Worm (Caenorhabditis elegans) whole organism, young adult: ENCODE data around the gene rmif-2.

Source experiments
- C06A6.2 ChIP-seq: fragments of 200-800 bp; sonication (Bioruptor generic); conservative IDR thresholded peaks from 2 replicates; pipeline ENCODE4 v1.3.6; 2022; ENCODE audit warnings: missing genetic modification characterization, missing compliant biosample characterization
- C17E4.6 ChIP-seq: fragments of 200-800 bp; sonication (Bioruptor generic); IDR thresholded peaks from 2 replicates; pipeline ENCODE4 v1.3.6; 2022; ENCODE audit warnings: missing genetic modification reagents, missing genetic modification characterization, missing compliant biosample characterization
- D2030.7 ChIP-seq: fragments of 200-800 bp; sonication (Bioruptor generic); IDR thresholded peaks from 2 replicates; pipeline ENCODE4 v1.3.6; 2022; ENCODE audit warnings: missing genetic modification reagents, missing genetic modification characterization, missing compliant biosample characterization
- F10E7.11 ChIP-seq: sonication (generic microtip); optimal IDR thresholded peaks from 2 replicates; lab custom pipeline; 2017; ENCODE audit warnings: mild to moderate bottlenecking, missing genetic modification characterization, moderate library complexity, missing compliant biosample characterization
- F22D6.2 ChIP-seq: sonication (generic microtip); optimal IDR thresholded peaks from 2 replicates; lab custom pipeline; 2016; ENCODE audit warnings: mild to moderate bottlenecking, missing genetic modification characterization, missing compliant biosample characterization
- F57A8.1 ChIP-seq: fragments of 200-800 bp; sonication (Bioruptor generic); optimal IDR thresholded peaks from 2 replicates; lab custom pipeline; 2018; ENCODE audit warnings: mild to moderate bottlenecking, missing genetic modification characterization, moderate library complexity, missing compliant biosample characterization
- K12H6.12 ChIP-seq: fragments of 200-800 bp; sonication (Bioruptor generic); optimal IDR thresholded peaks from 2 replicates; lab custom pipeline; 2018; ENCODE audit warnings: mild to moderate bottlenecking, missing genetic modification characterization, missing compliant biosample characterization
- T07F8.4 ChIP-seq: sonication (generic microtip); optimal IDR thresholded peaks from 2 replicates; lab custom pipeline; 2016; ENCODE audit warnings: mild to moderate bottlenecking, missing genetic modification characterization, moderate library complexity, missing compliant biosample characterization
- Y53G8AR.9 ChIP-seq: fragments of 200-800 bp; sonication (Bioruptor generic); conservative IDR thresholded peaks from 2 replicates; pipeline ENCODE4 v1.3.6; 2022; ENCODE audit warnings: missing genetic modification reagents, missing genetic modification characterization, missing compliant biosample characterization
- aptf-3 ChIP-seq: fragments of 200-800 bp; sonication (Bioruptor generic); IDR thresholded peaks from 2 replicates; pipeline ENCODE4 v1.3.6; 2022; ENCODE audit warnings: missing genetic modification characterization, missing compliant biosample characterization
- atf-7 ChIP-seq: sonication (generic microtip); optimal IDR thresholded peaks from 2 replicates; lab custom pipeline; 2017; ENCODE audit warnings: mild to moderate bottlenecking, missing genetic modification characterization, missing compliant biosample characterization
- attf-3 ChIP-seq: fragments of 200-800 bp; sonication (Bioruptor generic); conservative IDR thresholded peaks from 2 replicates; pipeline ENCODE4 v1.3.6; 2022; ENCODE audit warnings: missing genetic modification reagents, missing genetic modification characterization, missing compliant biosample characterization
- attf-5 ChIP-seq: fragments of 200-800 bp; sonication (Bioruptor generic); optimal IDR thresholded peaks from 2 replicates; lab custom pipeline; 2018; ENCODE audit warnings: mild to moderate bottlenecking, missing genetic modification characterization, missing compliant biosample characterization
- attf-6 ChIP-seq: fragments of 200-800 bp; sonication (Bioruptor generic); IDR thresholded peaks from 2 replicates; pipeline ENCODE4 v1.3.6; 2022; ENCODE audit warnings: missing genetic modification reagents, missing genetic modification characterization, missing compliant biosample characterization
- ccch-3 ChIP-seq: fragments of 200-800 bp; sonication (Bioruptor generic); optimal IDR thresholded peaks from 2 replicates; lab custom pipeline; 2018; ENCODE audit warnings: mild to moderate bottlenecking, missing genetic modification characterization, missing compliant biosample characterization
- ceh-40 ChIP-seq: fragments of 200-800 bp; sonication (Bioruptor generic); IDR thresholded peaks from 2 replicates; pipeline ENCODE4 v1.3.6; 2022; ENCODE audit warnings: missing genetic modification characterization, missing compliant biosample characterization
- chd-7 ChIP-seq: sonication (generic microtip); optimal IDR thresholded peaks from 2 replicates; lab custom pipeline; 2016; ENCODE audit warnings: mild to moderate bottlenecking, missing genetic modification characterization, moderate library complexity, missing compliant biosample characterization
- dox-1 ChIP-seq: fragments of 200-800 bp; sonication (Bioruptor generic); IDR thresholded peaks from 2 replicates; pipeline ENCODE4 v1.3.6; 2022; ENCODE audit warnings: missing genetic modification reagents, missing genetic modification characterization, missing compliant biosample characterization
- egl-18 ChIP-seq: fragments of 200-800 bp; sonication (Bioruptor generic); IDR thresholded peaks from 2 replicates; pipeline ENCODE4 v1.3.6; 2022; ENCODE audit warnings: missing genetic modification reagents, missing genetic modification characterization, missing compliant biosample characterization
- egl-44 ChIP-seq: fragments of 200-800 bp; sonication (Bioruptor generic); IDR thresholded peaks from 2 replicates; pipeline ENCODE4 v1.3.6; 2022; ENCODE audit warnings: missing genetic modification reagents, missing genetic modification characterization, missing compliant biosample characterization
- egrh-3 ChIP-seq: fragments of 200-800 bp; sonication (Bioruptor generic); IDR thresholded peaks from 2 replicates; pipeline ENCODE4 v1.3.6; 2022; ENCODE audit warnings: missing genetic modification reagents, missing genetic modification characterization, missing compliant biosample characterization
- ekl-4 ChIP-seq: fragments of 200-800 bp; sonication (Bioruptor generic); IDR thresholded peaks from 2 replicates; pipeline ENCODE4 v1.3.6; 2022; ENCODE audit warnings: missing genetic modification reagents, missing genetic modification characterization, missing compliant biosample characterization
- ets-4 ChIP-seq: fragments of 200-800 bp; sonication (Bioruptor generic); optimal IDR thresholded peaks from 2 replicates; lab custom pipeline; 2018; ENCODE audit warnings: mild to moderate bottlenecking, missing genetic modification characterization, missing compliant biosample characterization
- him-1 ChIP-seq: sonication (generic microtip); optimal IDR thresholded peaks from 2 replicates; lab custom pipeline; 2016; ENCODE audit warnings: missing genotype, missing genetic modification reagents, missing genetic modification characterization, missing compliant biosample characterization
- lin-26 ChIP-seq: fragments of 200-800 bp; sonication (Bioruptor generic); IDR thresholded peaks from 2 replicates; pipeline ENCODE4 v1.3.6; 2022; ENCODE audit warnings: missing genetic modification reagents, missing genetic modification characterization, missing compliant biosample characterization
- lin-35 ChIP-seq, 3 experiments: fragments of 150-350 bp in 2 of 3; sonication (generic microtip) in 1 of 3; optimal IDR thresholded peaks; 2 replicates each; lab custom pipeline; 2014 to 2018; ENCODE audit warnings: missing biosample characterization in 3 of 3, missing genetic modification characterization in 3 of 3, missing genetic modification reagents in 3 of 3
- lin-40 ChIP-seq: sonication (generic microtip); optimal IDR thresholded peaks from 2 replicates; lab custom pipeline; 2016; ENCODE audit warnings: missing genetic modification characterization, mild to moderate bottlenecking, missing compliant biosample characterization, missing genotype, missing genetic modification reagents
- lin-54 ChIP-seq: fragments of 200-800 bp; sonication (Bioruptor generic); optimal IDR thresholded peaks from 2 replicates; lab custom pipeline; 2018; ENCODE audit warnings: mild to moderate bottlenecking, missing genetic modification characterization, missing compliant biosample characterization
- lir-1 ChIP-seq: fragments of 200-800 bp; sonication (Bioruptor generic); conservative IDR thresholded peaks from 2 replicates; pipeline ENCODE4 v1.3.6; 2022; ENCODE audit warnings: missing genetic modification reagents, missing genetic modification characterization, missing compliant biosample characterization
- madf-6 ChIP-seq: fragments of 200-800 bp; sonication (Bioruptor generic); IDR thresholded peaks from 2 replicates; pipeline ENCODE4 v1.3.6; 2022; ENCODE audit warnings: missing genetic modification reagents, missing genetic modification characterization, missing compliant biosample characterization
- madf-8 ChIP-seq: fragments of 200-800 bp; sonication (Bioruptor generic); conservative IDR thresholded peaks from 2 replicates; pipeline ENCODE4 v1.3.6; 2022; ENCODE audit warnings: missing genetic modification reagents, missing genetic modification characterization, missing compliant biosample characterization
- mcd-1 ChIP-seq: fragments of 200-800 bp; sonication (Bioruptor generic); IDR thresholded peaks from 2 replicates; pipeline ENCODE4 v1.3.6; 2022; ENCODE audit warnings: missing genetic modification reagents, missing genetic modification characterization, missing compliant biosample characterization
- nfyb-1 ChIP-seq: fragments of 200-800 bp; sonication (Bioruptor generic); IDR thresholded peaks from 2 replicates; pipeline ENCODE4 v1.3.6; 2022; ENCODE audit warnings: missing genetic modification reagents, missing genetic modification characterization, missing compliant biosample characterization
- nhr-120 ChIP-seq: fragments of 200-800 bp; sonication (Bioruptor generic); IDR thresholded peaks from 2 replicates; pipeline ENCODE4 v1.3.6; 2022; ENCODE audit warnings: missing genetic modification characterization, missing compliant biosample characterization
- pbrm-1 ChIP-seq: fragments of 200-800 bp; sonication (Bioruptor generic); IDR thresholded peaks from 2 replicates; pipeline ENCODE4 v1.3.6; 2022; ENCODE audit warnings: missing genetic modification reagents, missing genetic modification characterization, missing compliant biosample characterization
- sea-2 ChIP-seq: fragments of 200-800 bp; sonication (Bioruptor generic); IDR thresholded peaks from 2 replicates; pipeline ENCODE4 v1.3.6; 2022; ENCODE audit warnings: missing genetic modification characterization, missing compliant biosample characterization
- snpc-3.4 ChIP-seq: sonication (generic microtip); optimal IDR thresholded peaks from 2 replicates; lab custom pipeline; 2017; ENCODE audit warnings: missing genetic modification characterization, mild to moderate bottlenecking, missing compliant biosample characterization, antibody characterized with exemption, moderate library complexity, missing genotype, missing genetic modification reagents
- xnd-1 ChIP-seq: sonication (generic microtip); optimal IDR thresholded peaks from 2 replicates; lab custom pipeline; 2016; ENCODE audit warnings: missing genotype, missing genetic modification reagents, missing genetic modification characterization, missing compliant biosample characterization
- zfh-2 ChIP-seq: fragments of 200-800 bp; sonication (Bioruptor generic); conservative IDR thresholded peaks from 2 replicates; pipeline ENCODE4 v1.3.6; 2022; ENCODE audit warnings: missing genetic modification reagents, missing genetic modification characterization, missing compliant biosample characterization
- ztf-28 ChIP-seq: fragments of 200-800 bp; sonication (Bioruptor generic); IDR thresholded peaks from 2 replicates; pipeline ENCODE4 v1.3.6; 2022; ENCODE audit warnings: missing genetic modification reagents, missing genetic modification characterization, missing compliant biosample characterization

Gene rmif-2

DNA sequence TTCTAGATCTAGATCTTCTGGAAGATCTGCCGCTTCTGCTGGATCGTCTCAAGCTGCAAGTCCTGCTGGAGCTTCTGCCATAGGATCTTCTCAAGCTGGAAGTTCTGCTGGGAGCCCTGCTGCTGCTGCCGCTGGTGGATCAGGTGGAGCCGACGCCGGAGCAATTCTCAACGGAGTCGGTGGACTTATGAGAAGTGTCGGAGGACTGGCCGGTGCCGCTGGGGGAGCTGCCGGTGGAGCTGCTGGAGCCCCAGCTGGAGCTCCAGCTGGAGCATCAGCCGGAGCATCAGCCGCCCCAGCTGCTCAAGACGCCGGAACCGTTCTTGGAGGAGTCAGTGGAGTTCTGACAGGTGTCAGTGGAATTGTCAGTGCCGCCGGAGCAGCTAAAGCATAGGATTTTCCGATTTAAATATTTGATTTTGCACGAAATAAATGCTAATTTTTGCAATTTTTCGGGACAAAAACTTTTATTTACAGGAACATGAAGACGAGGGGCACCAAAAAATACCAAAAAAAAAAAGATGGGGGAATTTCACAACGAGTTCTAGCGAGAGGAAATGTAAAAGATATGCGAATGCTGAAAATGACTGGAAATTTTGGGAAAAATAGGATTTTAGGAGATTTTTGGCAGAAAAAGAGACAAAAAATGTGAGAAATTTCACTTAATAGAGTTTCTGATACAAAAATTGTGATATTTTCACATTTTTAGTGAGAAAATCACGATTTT, 50.2 kb downstream of the rmif-2 start:
- TF ChIP-seq D2030.7, result no peak
- 0 out of 2 replicates have a peak, but pooled peaks have one; percentile 28 for TF ChIP-seq madf-6 (GFP tag; lab: Robert Waterston, UW)
- TF ChIP-seq ets-4 (GFP tag; lab: Kevin White, UChicago), result no peak
- no peak for TF ChIP-seq egl-18 (GFP tag; lab: Robert Waterston, UW)
- peak; percentile 96 for TF ChIP-seq zfh-2
- TF ChIP-seq nhr-120 (GFP tag; lab: Robert Waterston, UW), result no peak
- TF ChIP-seq mcd-1 (GFP tag; lab: Robert Waterston, UW), result 0 out of 2 replicates have a peak, but pooled peaks have one; percentile 23
- TF ChIP-seq pbrm-1 (GFP tag; lab: Robert Waterston, UW), result no peak
- TF ChIP-seq chd-7, result peak; percentile 27
- 0 out of 2 replicates have a peak, but pooled peaks have one; percentile 19 for TF ChIP-seq dox-1 (GFP tag; lab: Robert Waterston, UW)
- TF ChIP-seq aptf-3 (GFP tag; lab: Robert Waterston, UW), result no peak
- no peak for TF ChIP-seq ztf-28 (GFP tag; lab: Robert Waterston, UW)
- TF ChIP-seq egrh-3 (GFP tag; lab: Robert Waterston, UW), result peak; percentile 98
- TF ChIP-seq xnd-1 (tag; lab: Kevin White, UChicago), result no peak

DNA sequence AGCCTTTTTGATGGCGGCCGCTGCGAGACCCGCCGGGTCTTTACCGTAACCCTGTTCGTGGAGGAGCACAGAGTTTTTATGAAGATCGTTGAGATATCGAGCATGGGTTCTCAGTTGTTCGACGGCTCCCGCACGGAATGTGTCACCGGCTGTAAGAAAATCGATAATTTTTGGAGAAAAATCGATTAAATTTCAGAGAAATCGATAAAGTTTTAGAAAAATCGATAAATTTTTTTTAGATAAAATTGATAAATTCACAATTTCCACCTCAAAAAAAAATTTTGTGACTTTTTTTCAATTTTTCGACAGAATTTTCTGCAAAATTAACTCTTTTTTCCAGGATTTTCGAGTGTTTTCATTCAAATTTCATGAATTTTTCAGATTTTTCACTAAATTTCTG, 52.4 kb downstream of the rmif-2 start:
- TF ChIP-seq K12H6.12 (tag; lab: Kevin White, UChicago) (no peak), lin-54 (no peak), snpc-3.4 (tag; lab: Kevin White, UChicago) (no peak), mcd-1 (GFP tag; lab: Robert Waterston, UW) (no peak), madf-8 (GFP tag; lab: Robert Waterston, UW) (no peak), lin-26 (no peak), attf-3 (GFP tag; lab: Robert Waterston, UW) (no peak), atf-7 (no peak), ceh-40 (GFP tag; lab: Robert Waterston, UW) (no peak)

DNA sequence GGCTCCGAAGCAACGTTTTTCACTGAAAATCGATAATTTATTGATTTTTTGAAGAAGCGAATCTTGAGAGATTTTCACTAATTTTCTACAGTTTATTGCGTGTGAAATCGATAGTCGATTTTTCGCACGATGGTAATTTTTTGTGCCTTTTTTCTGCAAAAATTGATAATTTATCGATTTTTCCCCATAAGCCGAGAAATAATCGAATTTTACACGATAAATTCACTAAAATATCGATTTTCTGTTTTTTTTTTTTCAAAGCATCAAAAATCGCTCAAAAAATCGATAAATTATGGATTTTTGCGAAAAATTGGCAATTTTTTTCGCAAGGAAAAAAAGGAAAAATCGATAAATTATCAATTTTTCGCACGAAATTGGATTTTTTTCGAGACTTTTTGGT, 53.4 kb downstream of the rmif-2 start:
- TF ChIP-seq F10E7.11, result no peak
- no peak for TF ChIP-seq attf-5 (GFP tag; lab: Kevin White, UChicago)
- TF ChIP-seq ets-4 (GFP tag; lab: Kevin White, UChicago), result no peak
- TF ChIP-seq F22D6.2 (tag; lab: Kevin White, UChicago), result no peak
- TF ChIP-seq F57A8.1 (GFP tag; lab: Kevin White, UChicago), result no peak
- TF ChIP-seq ekl-4 (GFP tag; lab: Robert Waterston, UW), result no peak
- TF ChIP-seq nfyb-1, result no peak
- TF ChIP-seq T07F8.4 (tag; lab: Kevin White, UChicago), result no peak
- no peak for TF ChIP-seq lin-40 (tag; lab: Kevin White, UChicago)
- no peak for TF ChIP-seq sea-2
- TF ChIP-seq lin-35 (GFP tag; optimal IDR thresholded peaks at IDR 0.05; lab: Kevin White, UChicago), result no peak
- no peak for TF ChIP-seq C06A6.2 (GFP tag; lab: Robert Waterston, UW)
- no peak for TF ChIP-seq Y53G8AR.9 (GFP tag; lab: Robert Waterston, UW)
- no peak for TF ChIP-seq him-1 (tag; lab: Kevin White, UChicago)
- TF ChIP-seq egl-18 (GFP tag; lab: Robert Waterston, UW), result no peak
- no peak for TF ChIP-seq attf-6 (GFP tag; lab: Robert Waterston, UW)
- TF ChIP-seq egl-44 (GFP tag; lab: Robert Waterston, UW), result no peak
- TF ChIP-seq lir-1 (GFP tag; lab: Robert Waterston, UW), result no peak
- TF ChIP-seq ccch-3 (GFP tag; lab: Kevin White, UChicago), result no peak
- TF ChIP-seq C17E4.6 (GFP tag; lab: Robert Waterston, UW), result no peak
